Worm (Caenorhabditis elegans) whole organism, late embryonic: ENCODE measurements around the gene npp-18.

Source experiments
- K02D7.2 ChIP-seq: sonication (generic microtip); optimal IDR thresholded peaks from 2 replicates; lab custom pipeline; 2017; ENCODE audit warnings: mild to moderate bottlenecking, missing genetic modification characterization, missing compliant biosample characterization
- ceh-19 ChIP-seq: fragments of 200-800 bp; sonication (Bioruptor generic); optimal IDR thresholded peaks from 2 replicates; lab custom pipeline; 2018; ENCODE audit warnings: mild to moderate bottlenecking, missing genetic modification characterization, missing compliant biosample characterization
- ceh-30 ChIP-seq: fragments of 150-350 bp; optimal IDR thresholded peaks from 2 replicates; lab custom pipeline; 2014; ENCODE audit warnings: missing biosample characterization, missing genetic modification characterization
- ceh-31 ChIP-seq: sonication (generic microtip); optimal IDR thresholded peaks from 2 replicates; lab custom pipeline; 2016; ENCODE audit warnings: missing genetic modification characterization, missing compliant biosample characterization
- dve-1 ChIP-seq: sonication (generic microtip); optimal IDR thresholded peaks from 2 replicates; lab custom pipeline; 2017; ENCODE audit warnings: antibody characterized with exemption, mild to moderate bottlenecking, missing genetic modification characterization, missing compliant biosample characterization
- elt-2 ChIP-seq: sonication (generic microtip); optimal IDR thresholded peaks from 2 replicates; lab custom pipeline; 2016; ENCODE audit warnings: missing genetic modification reagents, missing genetic modification characterization, missing compliant biosample characterization
- fkh-10 ChIP-seq: fragments of 150-350 bp; optimal IDR thresholded peaks from 2 replicates; lab custom pipeline; 2014; ENCODE audit warnings: missing biosample characterization, missing genetic modification reagents, missing genetic modification characterization
- gmeb-2 ChIP-seq: sonication (generic microtip); optimal IDR thresholded peaks from 2 replicates; lab custom pipeline; 2016; ENCODE audit warnings: missing genetic modification characterization, inconsistent platforms, missing compliant biosample characterization
- hlh-15 ChIP-seq: sonication (generic microtip); optimal IDR thresholded peaks from 2 replicates; lab custom pipeline; 2016; ENCODE audit warnings: missing genetic modification characterization, missing compliant biosample characterization
- lim-6 ChIP-seq: sonication (generic microtip); optimal IDR thresholded peaks from 2 replicates; lab custom pipeline; 2016; ENCODE audit warnings: missing genetic modification characterization, missing compliant biosample characterization
- pha-2 ChIP-seq: sonication (generic microtip); optimal IDR thresholded peaks from 2 replicates; lab custom pipeline; 2017; ENCODE audit warnings: mild to moderate bottlenecking, missing genetic modification characterization, missing compliant biosample characterization
- sox-2 ChIP-seq: fragments of 200-800 bp; sonication (Bioruptor generic); IDR thresholded peaks from 2 replicates; pipeline ENCODE4 v1.3.6; 2022; ENCODE audit warnings: missing genetic modification reagents, missing genetic modification characterization, missing compliant biosample characterization
- unc-42 ChIP-seq: sonication (generic microtip); optimal IDR thresholded peaks from 2 replicates; lab custom pipeline; 2016; ENCODE audit warnings: missing genotype, missing genetic modification characterization, missing compliant biosample characterization

The npp-18 gene

DNA sequence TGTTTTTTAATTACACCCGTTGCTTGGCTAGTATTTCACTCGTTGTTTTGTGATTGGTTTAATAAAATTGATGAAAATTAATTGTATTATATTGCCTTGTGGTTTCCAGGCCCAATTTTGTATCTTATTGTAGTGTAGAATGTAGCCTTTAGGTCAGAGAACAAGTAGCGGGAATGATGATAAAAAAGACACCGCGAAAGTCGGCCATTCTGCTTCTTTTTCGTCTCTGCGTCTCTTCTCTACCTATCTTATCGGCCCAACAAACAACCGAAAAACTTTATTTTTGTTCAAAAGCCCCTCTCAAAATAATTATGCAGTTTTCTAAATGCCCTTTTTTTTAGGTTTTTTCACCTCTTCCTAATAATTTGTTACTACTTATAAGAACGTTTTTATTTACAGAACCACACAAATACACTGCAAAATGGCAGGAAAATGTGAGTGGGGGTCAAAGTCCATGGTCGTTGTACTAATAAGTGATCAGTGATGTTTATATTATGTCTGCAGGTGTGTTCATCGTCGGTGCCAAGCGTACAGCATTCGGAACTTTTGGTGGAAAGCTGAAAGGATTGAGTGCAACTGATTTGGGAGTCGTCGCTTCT lies 48.0 kb downstream of the npp-18 start, which contains the start of gene acaa-2:
Gene acaa-2, plus strand, starts transcription at position 400 of the 599 bp plus-strand sequence.
- TF ChIP-seq dve-1 (tag; lab: Kevin White, UChicago) (peak; percentile 11), lim-6 (tag; lab: Kevin White, UChicago) (no peak), elt-2 (tag; lab: Kevin White, UChicago) (peak; percentile 49)

DNA sequence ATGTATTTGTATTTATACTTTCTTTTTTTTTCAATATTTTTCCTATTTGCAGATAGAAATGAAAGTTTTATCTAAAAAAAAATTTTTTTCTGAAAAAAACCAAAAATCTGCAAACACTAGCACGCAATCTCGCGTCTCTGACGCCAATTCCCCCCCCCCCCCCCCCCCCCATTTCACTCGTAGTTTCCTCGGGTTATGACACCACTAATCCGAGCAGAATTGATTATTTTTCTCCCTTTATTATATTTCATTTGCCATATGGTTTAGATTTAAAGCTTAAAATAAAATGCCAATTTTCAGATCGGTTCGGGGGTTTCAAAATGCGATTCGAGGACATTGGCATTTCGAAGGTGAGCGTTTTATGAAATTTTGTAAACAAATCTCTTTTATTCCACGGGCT lies 50.1 kb downstream of the npp-18 start, which contains the start of gene mtm-6:
Gene mtm-6, plus strand, starts transcription at position 301 of the 400 bp plus-strand sequence.
- TF ChIP-seq K02D7.2 (tag; lab: Kevin White, UChicago) (peak; percentile 48), gmeb-2 (no peak), pha-2 (tag; lab: Kevin White, UChicago) (no peak), hlh-15 (no peak), sox-2 (GFP tag; lab: Robert Waterston, UW) (no peak), ceh-30 (no peak), fkh-10 (GFP tag; lab: Kevin White, UChicago) (no peak), ceh-19 (GFP tag; lab: Kevin White, UChicago) (no peak)

DNA sequence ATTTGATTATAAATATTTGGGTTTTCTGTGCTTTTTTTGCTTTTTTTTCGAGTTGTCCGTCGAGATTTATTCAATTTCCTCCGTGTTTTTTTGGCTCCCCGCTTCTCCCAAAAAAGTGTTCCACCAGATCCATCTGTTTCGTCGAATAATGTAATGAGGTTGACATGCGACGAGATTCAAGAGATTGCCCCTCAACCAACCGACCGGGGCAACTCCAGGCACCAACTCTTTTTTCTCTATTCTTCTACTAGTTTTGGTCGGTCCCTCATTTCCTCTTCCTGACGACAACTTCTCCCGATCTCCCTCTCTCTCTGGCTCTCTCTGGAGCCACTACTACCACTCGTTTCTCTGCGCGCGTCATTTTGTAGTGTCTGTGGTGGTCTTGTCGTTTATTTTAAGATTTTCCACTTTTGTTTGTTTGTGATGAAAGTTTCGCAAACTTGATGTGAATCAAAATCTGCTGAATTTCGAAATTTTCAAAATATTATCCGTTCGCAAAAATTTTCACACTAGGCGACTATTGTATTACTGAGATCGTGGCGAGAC lies 51.2 kb downstream of the npp-18 start:
- TF ChIP-seq ceh-31 (tag; lab: Kevin White, UChicago) (no peak), unc-42 (peak; percentile 34)
